Fruit fly (Drosophila melanogaster) whole organism, prepupa: ENCODE results near the gene CG2680.

Experiments
- CG3032 ChIP-seq: fragments of 200-800 bp; optimal IDR thresholded peaks from 2 replicates; lab custom pipeline; 2019; ENCODE audit warnings: missing biosample characterization, mild to moderate bottlenecking, missing genetic modification characterization, moderate library complexity
- Ets96B ChIP-seq: fragments of 200-800 bp; optimal IDR thresholded peaks from 2 replicates; lab custom pipeline; 2019; ENCODE audit warnings: missing biosample characterization, mild to moderate bottlenecking, missing genetic modification characterization, moderate library complexity
- Gug ChIP-seq: fragments of 200-800 bp; sonication (Bioruptor generic); IDR thresholded peaks from 2 replicates; pipeline ENCODE4 v1.3.6; 2022; ENCODE audit warnings: missing biosample characterization, missing genetic modification characterization

dm6 chrX:2685022-2685421 is 22.2 kb downstream of the CG2680 start:
- no peak for TF ChIP-seq Gug
- TF ChIP-seq CG3032 (tag; lab: Kevin White, UChicago), result no peak
- TF ChIP-seq Ets96B (tag; lab: Kevin White, UChicago), result no peak
